Worm (Caenorhabditis elegans): Measurements from ENCODE around the gene abts-2.

The abts-2 gene

ce11 chrX:11621997-11622396 is 36.5 kb downstream of the abts-2 start, which contains the start of gene sto-3 (continued):
- TF ChIP-seq B0035.1 (tag; optimal IDR thresholded peaks at IDR 0.05): no peak
- no peak for TF ChIP-seq ceh-58 (GFP tag; IDR thresholded peaks at IDR 0.05)

DNA sequence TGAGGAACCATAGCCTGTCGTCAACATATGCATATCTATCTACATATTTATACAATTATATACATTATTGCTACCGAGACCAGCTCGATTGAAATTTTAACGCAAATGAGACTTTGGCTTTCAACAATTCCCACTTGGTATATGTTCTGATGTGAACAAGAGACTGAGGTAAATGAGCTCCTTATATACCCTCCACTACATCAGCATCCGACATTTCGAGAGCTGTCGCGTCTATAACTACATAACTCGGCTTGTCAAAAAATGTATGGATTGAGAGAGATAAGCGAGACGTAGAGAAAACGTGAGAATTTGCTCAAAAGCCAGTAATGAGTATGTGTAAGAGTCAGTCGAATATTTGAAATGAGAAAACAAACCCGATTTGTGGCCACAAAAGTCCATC is 38.0 kb downstream of the abts-2 start:
- TF ChIP-seq unc-62 (GFP tag; optimal IDR thresholded peaks at IDR 0.05): no peak
- no peak for TF ChIP-seq ceh-100 (GFP tag; IDR thresholded peaks at IDR 0.05)
- no peak for TF ChIP-seq let-607 (tag; optimal IDR thresholded peaks at IDR 0.05)
- no peak for TF ChIP-seq ceh-27 (GFP tag; optimal IDR thresholded peaks at IDR 0.05)
- no peak for TF ChIP-seq hlh-12 (tag; optimal IDR thresholded peaks at IDR 0.05)
- no peak for TF ChIP-seq madf-10 (tag; optimal IDR thresholded peaks at IDR 0.05)
- no peak for TF ChIP-seq bed-1 (GFP tag; IDR thresholded peaks at IDR 0.05)
- TF ChIP-seq Y95B8A.8 (GFP tag; IDR thresholded peaks at IDR 0.05): no peak
- no peak for TF ChIP-seq unc-130 (GFP tag; optimal IDR thresholded peaks at IDR 0.05)
- TF ChIP-seq ztf-26 (tag; optimal IDR thresholded peaks at IDR 0.05): no peak
- TF ChIP-seq egl-18 (GFP tag; IDR thresholded peaks at IDR 0.05): no peak
- no peak for TF ChIP-seq Y53F4B.3 (GFP tag; IDR thresholded peaks at IDR 0.05)
- no peak for TF ChIP-seq ekl-4 (GFP tag; IDR thresholded peaks at IDR 0.05)
- no peak for TF ChIP-seq F22D6.2 (tag; optimal IDR thresholded peaks at IDR 0.05)
- TF ChIP-seq nhr-27 (tag; optimal IDR thresholded peaks at IDR 0.05): no peak
- TF ChIP-seq egrh-3 (GFP tag; IDR thresholded peaks at IDR 0.05): no peak
- TF ChIP-seq bed-2 (GFP tag; IDR thresholded peaks at IDR 0.05): no peak
- no peak for TF ChIP-seq ets-4 (GFP tag; optimal IDR thresholded peaks at IDR 0.05)

DNA sequence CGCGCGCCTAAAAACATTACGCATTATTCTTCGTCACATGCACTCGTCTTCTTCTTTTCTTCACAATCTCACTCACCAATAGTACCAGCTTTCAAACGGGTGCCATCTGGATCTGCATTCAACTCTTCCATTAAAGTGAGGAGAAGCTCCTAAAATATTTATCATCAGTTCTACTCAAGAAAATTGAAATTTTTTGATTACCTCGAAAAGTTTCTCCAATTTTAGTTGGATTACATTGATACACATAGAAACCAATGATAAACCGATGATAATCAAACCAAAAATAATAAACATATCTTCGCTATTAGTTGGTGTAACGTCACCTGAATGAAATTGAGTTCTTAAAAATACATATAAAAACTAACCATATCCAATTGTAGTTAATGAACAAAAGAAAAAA is 39.1 kb downstream of the abts-2 start:
- TF ChIP-seq F52B5.7 (tag; optimal IDR thresholded peaks at IDR 0.05) (no peak), sdz-38 (tag; optimal IDR thresholded peaks at IDR 0.05) (no peak), Y79H2A.3 (GFP tag; conservative IDR thresholded peaks at IDR 0.05) (no peak), rec-8 (tag; optimal IDR thresholded peaks at IDR 0.05) (no peak), madf-8 (GFP tag; conservative IDR thresholded peaks at IDR 0.05) (no peak), K11D2.4 (GFP tag; IDR thresholded peaks at IDR 0.05) (no peak), lin-26 (GFP tag; IDR thresholded peaks at IDR 0.05) (no peak), lag-1 (GFP tag; IDR thresholded peaks at IDR 0.05) (no peak), ceh-91 (GFP tag; IDR thresholded peaks at IDR 0.05) (no peak), egl-18 (GFP tag; IDR thresholded peaks at IDR 0.05) (no peak), mel-28 (tag; optimal IDR thresholded peaks at IDR 0.05; ENCODE audit: borderline replicate concordance) (no peak), unc-62 (GFP tag; optimal IDR thresholded peaks at IDR 0.05) (no peak), egl-44 (GFP tag; IDR thresholded peaks at IDR 0.05) (no peak), F55B11.4 (tag; optimal IDR thresholded peaks at IDR 0.05; ENCODE audit: borderline replicate concordance, insufficient read depth) (no peak)

DNA sequence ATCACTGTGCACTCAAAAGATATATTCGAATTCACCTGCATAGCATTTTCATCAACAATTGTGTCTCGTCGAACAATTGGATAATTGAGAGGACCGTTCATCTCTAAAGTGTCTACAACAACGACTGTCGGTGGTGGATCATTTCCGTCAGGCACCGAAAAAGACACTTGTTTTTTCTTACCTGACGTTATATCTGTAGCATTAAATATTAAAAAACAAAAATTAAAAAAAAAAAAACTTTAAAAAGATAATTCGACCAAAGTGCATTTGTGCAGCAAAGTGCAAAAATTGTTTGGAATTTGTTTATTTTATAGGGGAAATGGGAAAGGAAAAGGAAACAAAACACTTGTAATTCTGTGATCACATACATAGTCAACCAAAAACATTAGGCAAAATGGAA is 41.5 kb downstream of the abts-2 start, which contains the start of gene twk-44:
Gene twk-44 (minus strand): TSS at position 101 of the 400 bp plus-strand sequence.
- no peak for TF ChIP-seq nfyb-1 (GFP tag; IDR thresholded peaks at IDR 0.05)
- no peak for TF ChIP-seq Y67H2A.10 (GFP tag; conservative IDR thresholded peaks at IDR 0.05)
- no peak for TF ChIP-seq C06A6.2 (GFP tag; conservative IDR thresholded peaks at IDR 0.05)
